Worm (Caenorhabditis elegans): ENCODE data around the gene Y32H12A.7.

DNA sequence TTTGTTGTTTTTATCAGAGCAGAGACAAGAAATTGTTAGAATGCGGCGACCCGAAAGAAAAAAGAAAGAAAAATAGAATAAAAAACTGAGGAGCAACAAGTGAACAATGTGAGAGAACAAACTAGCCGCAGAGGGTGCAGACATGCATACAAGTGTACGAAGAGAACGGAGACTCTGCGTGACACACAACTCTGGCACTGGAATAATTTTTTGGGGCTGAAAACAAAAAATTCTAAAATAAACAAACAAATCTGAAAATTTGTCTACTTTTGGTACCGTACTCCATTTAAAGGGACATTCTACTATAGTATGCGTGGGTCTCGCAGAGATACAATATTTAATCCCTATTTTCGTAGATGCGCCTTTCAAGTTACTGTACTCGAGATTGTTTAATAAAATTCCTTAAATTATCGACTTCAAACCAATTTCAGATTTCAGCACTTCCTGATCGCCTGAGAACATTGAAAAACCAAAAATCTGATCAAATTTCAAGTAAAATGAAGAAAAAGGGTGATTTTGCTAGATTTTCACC lies 10.1 kb downstream of the Y32H12A.7 start:
- TF ChIP-seq ztf-4 (tag; optimal IDR thresholded peaks at IDR 0.05) (no peak), mml-1 (tag; optimal IDR thresholded peaks at IDR 0.05) (no peak), pha-4 (tag; optimal IDR thresholded peaks at IDR 0.05) (peak; percentile 16), nhr-43 (tag; optimal IDR thresholded peaks at IDR 0.05; ENCODE audit: poor library complexity, severe bottlenecking) (no peak), fos-1 (tag; optimal IDR thresholded peaks at IDR 0.05) (no peak), nhr-28 (tag; optimal IDR thresholded peaks at IDR 0.05) (no peak), ama-1 (optimal IDR thresholded peaks at IDR 0.05) (no peak), ceh-82 (tag; optimal IDR thresholded peaks at IDR 0.05) (no peak)

Measured in whole organism, L3 larva.